Worm (Caenorhabditis elegans) whole organism, L4/young adult: Measurements from ENCODE around the gene F01F1.11.

Experiments
- W03F9.2 ChIP-seq: fragments of 150-350 bp; optimal IDR thresholded peaks from 2 replicates; lab custom pipeline; 2014; ENCODE audit warnings: missing biosample characterization, missing genetic modification characterization
- dao-5 ChIP-seq: sonication (generic microtip); optimal IDR thresholded peaks from 2 replicates; lab custom pipeline; 2016; ENCODE audit warnings: missing genotype, missing genetic modification characterization, moderate library complexity, missing compliant biosample characterization

DNA sequence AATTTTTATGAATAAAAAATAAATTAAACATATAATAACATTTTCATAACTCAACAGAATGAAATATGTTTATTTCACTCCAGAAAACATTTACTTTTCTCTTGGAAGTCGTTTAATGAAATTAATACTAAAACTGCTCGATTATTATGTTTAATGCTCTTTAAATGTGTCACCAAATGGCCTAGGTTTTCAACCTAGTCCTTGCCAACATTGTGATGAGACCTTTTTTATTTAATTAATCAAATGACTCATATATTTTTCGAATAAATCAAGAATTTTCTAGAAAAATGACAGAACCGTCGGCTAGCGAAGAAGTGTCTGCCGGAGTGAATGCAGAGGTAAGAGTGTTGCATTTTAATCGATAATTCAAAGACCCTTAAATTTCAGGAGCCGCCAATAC lies 7.4 kb downstream of the F01F1.11 start, which contains the start of gene rabn-5:
- TF ChIP-seq dao-5 = no peak
- TF ChIP-seq W03F9.2 = no peak
